Worm (Caenorhabditis elegans): ENCODE measurements around the gene rgl-1.
A peak's percentile ranks its signal among the peaks of the same experiment; 100 is the strongest.

The rgl-1 gene

DNA sequence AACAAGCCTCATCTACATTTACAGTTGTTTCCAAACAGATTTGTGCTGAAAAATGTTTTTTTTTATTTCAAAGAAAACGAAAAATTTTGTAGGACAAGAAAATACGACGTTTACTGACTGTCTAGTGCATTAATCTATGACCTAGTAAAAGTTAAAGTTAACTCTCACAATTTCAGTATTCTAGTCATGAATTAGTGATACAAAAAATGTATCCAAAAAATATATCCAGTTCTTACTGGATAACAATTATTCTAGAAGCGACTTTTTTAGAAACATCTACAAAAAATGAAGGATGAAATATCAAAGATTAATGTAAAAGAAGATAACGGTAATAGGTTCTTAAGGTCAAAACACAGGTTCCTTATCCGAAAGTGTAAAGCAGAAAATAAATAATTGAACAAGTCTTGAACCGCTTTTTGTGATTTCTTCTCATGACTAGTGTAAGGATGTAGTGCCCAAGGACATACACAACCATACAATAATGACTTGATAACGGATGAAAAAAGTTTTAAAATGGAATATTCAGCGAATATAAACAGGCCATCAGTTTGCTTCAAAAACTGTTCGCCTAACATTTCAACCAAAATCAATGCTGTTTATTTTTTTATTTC, 30.4 kb upstream of the rgl-1 start, which contains the start of gene pqn-37:
Gene pqn-37 (minus strand): TSS at position 51 of the 611 bp plus-strand sequence.
- TF ChIP-seq ceh-34 (tag; optimal IDR thresholded peaks at IDR 0.05) (no peak), pax-1 (tag; optimal IDR thresholded peaks at IDR 0.05) (no peak), tbx-2 (tag; optimal IDR thresholded peaks at IDR 0.05) (no peak), sox-4 (tag; optimal IDR thresholded peaks at IDR 0.05) (no peak), ref-2 (tag; optimal IDR thresholded peaks at IDR 0.05) (no peak), pha-4 (tag; optimal IDR thresholded peaks at IDR 0.05) (no peak), ceh-14 (tag; optimal IDR thresholded peaks at IDR 0.05) (no peak)

DNA sequence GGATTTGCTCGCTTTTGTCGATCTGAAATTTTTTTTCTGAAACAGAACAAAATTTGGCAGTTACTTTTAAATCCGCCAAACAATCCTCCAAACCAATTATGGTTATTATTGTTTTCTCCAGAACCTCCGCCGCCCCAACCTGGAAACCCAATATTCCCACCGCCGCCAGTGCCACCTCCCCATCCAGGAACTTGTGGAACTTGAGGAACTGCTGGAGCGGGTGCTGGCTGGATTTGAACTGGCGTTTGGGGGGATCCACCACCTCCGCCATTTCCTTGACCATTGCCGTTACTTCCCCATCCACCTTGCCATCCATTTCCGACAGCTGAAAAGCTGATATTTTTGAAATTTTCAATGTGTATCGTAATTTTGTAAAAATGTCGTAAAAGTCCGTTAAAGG, 27.6 kb upstream of the rgl-1 start:
- TF ChIP-seq ref-2 (tag; optimal IDR thresholded peaks at IDR 0.05) (no peak), dve-1 (tag; optimal IDR thresholded peaks at IDR 0.05) (no peak), unc-3 (GFP tag; conservative IDR thresholded peaks at IDR 0.05) (no peak), unc-3 (tag; optimal IDR thresholded peaks at IDR 0.05) (no peak), pqm-1 (tag; optimal IDR thresholded peaks at IDR 0.05) (no peak), lin-11 (tag; optimal IDR thresholded peaks at IDR 0.05) (no peak), hlh-30 (tag; optimal IDR thresholded peaks at IDR 0.05; ENCODE audit: insufficient read depth) (no peak), eyg-1 (tag; optimal IDR thresholded peaks at IDR 0.05) (no peak), T23F11.4 (GFP tag; optimal IDR thresholded peaks at IDR 0.05) (no peak), lim-6 (tag; optimal IDR thresholded peaks at IDR 0.05) (no peak)

DNA sequence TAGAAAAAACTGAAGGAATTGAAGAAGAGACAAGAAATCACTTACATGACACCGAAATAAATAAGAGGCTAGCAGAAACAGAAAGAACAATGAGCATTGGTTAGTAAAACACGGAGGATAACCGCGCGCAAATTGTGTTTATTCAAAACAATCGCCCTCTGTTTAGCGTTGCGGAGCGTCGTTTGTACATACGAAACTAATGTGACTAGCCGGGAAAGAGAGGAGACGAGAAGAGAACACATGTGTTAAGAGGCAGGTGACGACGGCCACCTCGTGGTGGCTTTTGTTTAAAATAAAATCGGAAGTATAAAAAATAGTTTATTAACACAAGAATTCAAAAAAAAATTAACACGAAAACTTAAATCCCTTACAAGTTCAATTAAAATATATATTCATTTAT, 25.6 kb upstream of the rgl-1 start, which contains the start of gene F40F4.7:
Gene F40F4.7 (minus strand): TSS at position 122 of the 400 bp plus-strand sequence.
- peak; percentile 29 for TF ChIP-seq rnt-1 (tag; optimal IDR thresholded peaks at IDR 0.05)
- no peak for TF ChIP-seq elt-2 (tag; optimal IDR thresholded peaks at IDR 0.05)
- peak; percentile 12 for TF ChIP-seq ceh-18 (tag; optimal IDR thresholded peaks at IDR 0.05)
- TF ChIP-seq lin-11 (tag; optimal IDR thresholded peaks at IDR 0.05), result no peak
- no peak for TF ChIP-seq ama-1 (optimal IDR thresholded peaks at IDR 0.05)
- TF ChIP-seq fkh-10 (GFP tag; optimal IDR thresholded peaks at IDR 0.05), result no peak
- no peak for TF ChIP-seq ceh-19 (GFP tag; optimal IDR thresholded peaks at IDR 0.05)
- no peak for TF ChIP-seq fkh-6 (tag; optimal IDR thresholded peaks at IDR 0.05)
- TF ChIP-seq sdc-2 (tag; optimal IDR thresholded peaks at IDR 0.05), result peak; percentile 7
- no peak for TF ChIP-seq ceh-2 (tag; optimal IDR thresholded peaks at IDR 0.05)
- peak; percentile 72 for TF ChIP-seq unc-42 (tag; optimal IDR thresholded peaks at IDR 0.05)
- peak; percentile 91 for TF ChIP-seq hlh-30 (tag; optimal IDR thresholded peaks at IDR 0.05; ENCODE audit: insufficient read depth)
- no peak for TF ChIP-seq npax-4 (tag; optimal IDR thresholded peaks at IDR 0.05)
- TF ChIP-seq ref-2 (tag; optimal IDR thresholded peaks at IDR 0.05), result no peak
- TF ChIP-seq tbx-2 (tag; optimal IDR thresholded peaks at IDR 0.05), result peak; percentile 57
- TF ChIP-seq Y22D7AL.16 (tag; optimal IDR thresholded peaks at IDR 0.05), result no peak
- TF ChIP-seq ceh-31 (tag; optimal IDR thresholded peaks at IDR 0.05), result peak; percentile 41
- peak; percentile 61 for TF ChIP-seq unc-55 (GFP tag; optimal IDR thresholded peaks at IDR 0.05)
- TF ChIP-seq hlh-8 (tag; optimal IDR thresholded peaks at IDR 0.05), result peak; percentile 51
- TF ChIP-seq fax-1 (tag; optimal IDR thresholded peaks at IDR 0.05), result no peak
- TF ChIP-seq F13H6.1 (tag; optimal IDR thresholded peaks at IDR 0.05), result no peak
- TF ChIP-seq nfya-1 (tag; optimal IDR thresholded peaks at IDR 0.05), result peak; percentile 54
- no peak for TF ChIP-seq sox-2 (GFP tag; IDR thresholded peaks at IDR 0.05)
- peak; percentile 18 for TF ChIP-seq ceh-34 (tag; optimal IDR thresholded peaks at IDR 0.05)

DNA sequence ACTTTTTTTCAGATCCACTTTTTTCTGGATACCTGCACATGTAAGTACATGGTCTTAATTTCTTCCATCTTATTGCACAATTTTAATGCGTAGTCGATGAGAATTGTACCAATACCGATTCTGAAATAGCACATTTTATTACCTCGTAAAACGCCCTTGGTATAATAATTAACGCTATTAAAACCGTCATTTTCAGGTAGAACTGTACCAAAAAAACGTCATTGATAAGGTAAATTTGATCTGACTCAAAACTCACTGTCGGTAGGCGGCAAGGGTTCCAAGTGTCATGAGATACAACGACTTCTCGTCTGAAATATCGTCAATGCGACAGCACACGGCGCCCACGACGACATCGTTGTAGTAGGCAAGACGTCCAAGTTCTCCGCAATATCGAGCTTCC, 24.2 kb upstream of the rgl-1 start:
- TF ChIP-seq C38D4.7 (GFP tag; optimal IDR thresholded peaks at IDR 0.05) (no peak), hlh-8 (tag; optimal IDR thresholded peaks at IDR 0.05) (no peak), ref-2 (tag; optimal IDR thresholded peaks at IDR 0.05) (no peak), gmeb-2 (tag; optimal IDR thresholded peaks at IDR 0.05) (no peak), dve-1 (tag; optimal IDR thresholded peaks at IDR 0.05) (no peak), unc-55 (GFP tag; optimal IDR thresholded peaks at IDR 0.05) (no peak), fax-1 (tag; optimal IDR thresholded peaks at IDR 0.05) (no peak)
